Worm (Caenorhabditis elegans) whole organism, L2 larva: ENCODE data around the gene fbxb-64.

ENCODE experiments used
- F13H6.1 ChIP-seq: sonication (generic microtip); optimal IDR thresholded peaks from 2 replicates; lab custom pipeline; 2016; ENCODE audit warnings: missing genetic modification characterization, missing compliant biosample characterization
- ZK546.5 ChIP-seq: sonication (generic microtip); optimal IDR thresholded peaks from 2 replicates; lab custom pipeline; 2017; ENCODE audit warnings: missing biosample characterization, missing genetic modification characterization
- aly-2 ChIP-seq: fragments of 150-350 bp; optimal IDR thresholded peaks from 2 replicates; lab custom pipeline; 2014; ENCODE audit warnings: missing biosample characterization, missing genetic modification characterization
- ama-1 ChIP-seq: fragments of 150-350 bp; optimal IDR thresholded peaks from 2 replicates; lab custom pipeline; 2018; ENCODE audit warnings: inconsistent platforms
- blmp-1 ChIP-seq: sonication (generic microtip); optimal IDR thresholded peaks from 2 replicates; lab custom pipeline; 2017; ENCODE audit warnings: missing genetic modification characterization, mild to moderate bottlenecking, missing compliant biosample characterization, antibody characterized with exemption, moderate library complexity; ENCODE audit not compliant: insufficient read depth
- ceh-82 ChIP-seq: fragments of 150-350 bp; optimal IDR thresholded peaks from 2 replicates; lab custom pipeline; 2014; ENCODE audit warnings: missing biosample characterization, missing genetic modification characterization
- crh-2 ChIP-seq: sonication (generic microtip); optimal IDR thresholded peaks from 2 replicates; lab custom pipeline; 2017; ENCODE audit warnings: missing biosample characterization, missing genetic modification characterization
- dmd-4 ChIP-seq: sonication (generic microtip); optimal IDR thresholded peaks from 2 replicates; lab custom pipeline; 2017; ENCODE audit warnings: missing biosample characterization, missing genetic modification characterization
- egl-27 ChIP-seq: sonication (generic microtip); optimal IDR thresholded peaks from 3 replicates; lab custom pipeline; 2017; ENCODE audit warnings: missing biosample characterization, missing genetic modification reagents, missing genetic modification characterization
- elt-1 ChIP-seq: fragments of 150-350 bp; optimal IDR thresholded peaks from 2 replicates; lab custom pipeline; 2014; ENCODE audit warnings: missing biosample characterization, missing genetic modification characterization
- elt-3 ChIP-seq: sonication (generic microtip); optimal IDR thresholded peaks from 2 replicates; lab custom pipeline; 2017; ENCODE audit warnings: missing biosample characterization, missing genetic modification characterization
- fos-1 ChIP-seq: fragments of 150-350 bp; optimal IDR thresholded peaks from 2 replicates; lab custom pipeline; 2014; ENCODE audit warnings: missing biosample characterization, missing genetic modification characterization
- gmeb-1 ChIP-seq: fragments of 150-350 bp; optimal IDR thresholded peaks from 2 replicates; lab custom pipeline; 2014; ENCODE audit warnings: missing biosample characterization, missing genetic modification characterization
- lin-13 ChIP-seq: fragments of 150-350 bp; optimal IDR thresholded peaks from 2 replicates; lab custom pipeline; 2014; ENCODE audit warnings: missing biosample characterization, missing genetic modification reagents, missing genetic modification characterization
- lin-39 ChIP-seq: fragments of 150-350 bp; optimal IDR thresholded peaks from 2 replicates; lab custom pipeline; 2014; ENCODE audit warnings: missing biosample characterization, missing genetic modification reagents, missing genetic modification characterization
- lsy-2 ChIP-seq, 2 experiments: fragments of 150-350 bp in 1 of 2; sonication (generic microtip) in 1 of 2; optimal IDR thresholded peaks; 2 replicates each; lab custom pipeline; 2014 to 2017; ENCODE audit warnings: missing biosample characterization in 2 of 2, missing genetic modification characterization in 2 of 2
- mab-5 ChIP-seq: fragments of 150-350 bp; optimal IDR thresholded peaks from 2 replicates; lab custom pipeline; 2014; ENCODE audit warnings: missing biosample characterization, missing genetic modification characterization
- mbf-1 ChIP-seq: sonication (generic microtip); optimal IDR thresholded peaks from 2 replicates; lab custom pipeline; 2017; ENCODE audit warnings: missing biosample characterization, missing genetic modification characterization
- mdl-1 ChIP-seq, 2 experiments: fragments of 150-350 bp in 1 of 2; sonication (generic microtip) in 1 of 2; optimal IDR thresholded peaks; 2 replicates each; lab custom pipeline; 2017; ENCODE audit warnings: missing biosample characterization in 2 of 2, missing genetic modification characterization in 2 of 2
- nhr-12 ChIP-seq: fragments of 150-350 bp; optimal IDR thresholded peaks from 2 replicates; lab custom pipeline; 2014; ENCODE audit warnings: missing biosample characterization, missing genetic modification characterization
- nhr-129 ChIP-seq: fragments of 150-350 bp; optimal IDR thresholded peaks from 2 replicates; lab custom pipeline; 2014; ENCODE audit warnings: missing biosample characterization, missing genetic modification characterization
- nhr-23 ChIP-seq: fragments of 150-350 bp; optimal IDR thresholded peaks from 2 replicates; lab custom pipeline; 2014; ENCODE audit warnings: missing biosample characterization, missing genetic modification reagents, missing genetic modification characterization
- nhr-237 ChIP-seq: fragments of 150-350 bp; optimal IDR thresholded peaks from 2 replicates; lab custom pipeline; 2014; ENCODE audit warnings: missing biosample characterization, missing genetic modification characterization
- nhr-25 ChIP-seq: fragments of 150-350 bp; sonication (generic microtip); optimal IDR thresholded peaks from 3 replicates; lab custom pipeline; 2014; ENCODE audit warnings: missing biosample characterization, missing genetic modification characterization
- nhr-77 ChIP-seq: fragments of 150-350 bp; optimal IDR thresholded peaks from 2 replicates; lab custom pipeline; 2014; ENCODE audit warnings: missing biosample characterization, missing genetic modification characterization
- sem-4 ChIP-seq: fragments of 150-350 bp; optimal IDR thresholded peaks from 2 replicates; lab custom pipeline; 2014; ENCODE audit warnings: missing biosample characterization, missing genetic modification reagents, missing genetic modification characterization
- skn-1 ChIP-seq: sonication (generic microtip); optimal IDR thresholded peaks from 2 replicates; lab custom pipeline; 2017; ENCODE audit warnings: missing biosample characterization, missing genetic modification characterization
- sma-3 ChIP-seq: sonication (generic microtip); optimal IDR thresholded peaks from 2 replicates; lab custom pipeline; 2016; ENCODE audit warnings: missing genetic modification reagents, missing genetic modification characterization, missing compliant biosample characterization
- sma-9 ChIP-seq, 2 experiments: fragments of 150-350 bp in 1 of 2; sonication (generic microtip) in 1 of 2; optimal IDR thresholded peaks; 2 replicates each; lab custom pipeline; 2014 to 2016; ENCODE audit warnings: missing genetic modification characterization in 2 of 2, mild to moderate bottlenecking in 1 of 2, missing biosample characterization in 1 of 2, missing compliant biosample characterization in 1 of 2, missing genetic modification reagents in 1 of 2, moderate library complexity in 1 of 2
- snpc-4 ChIP-seq: fragments of 150-350 bp; optimal IDR thresholded peaks from 2 replicates; lab custom pipeline; 2014; ENCODE audit warnings: missing biosample characterization, missing genetic modification characterization
- unc-39 ChIP-seq: fragments of 150-350 bp; optimal IDR thresholded peaks from 2 replicates; lab custom pipeline; 2014; ENCODE audit warnings: missing biosample characterization, missing genetic modification characterization
- unc-55 ChIP-seq: fragments of 150-350 bp; sonication (generic microtip); optimal IDR thresholded peaks from 3 replicates; lab custom pipeline; 2014; ENCODE audit warnings: missing biosample characterization, missing genetic modification reagents, missing genetic modification characterization
- unc-62 ChIP-seq: fragments of 150-350 bp; optimal IDR thresholded peaks from 2 replicates; lab custom pipeline; 2014; ENCODE audit warnings: missing biosample characterization, missing genetic modification reagents, missing genetic modification characterization
- zag-1 ChIP-seq: fragments of 150-350 bp; optimal IDR thresholded peaks from 2 replicates; lab custom pipeline; 2014; ENCODE audit warnings: missing biosample characterization, missing genetic modification characterization
- ztf-11 ChIP-seq: sonication (generic microtip); optimal IDR thresholded peaks from 2 replicates; lab custom pipeline; 2017; ENCODE audit warnings: missing biosample characterization, missing genetic modification characterization
- ztf-4 ChIP-seq: fragments of 150-350 bp; optimal IDR thresholded peaks from 2 replicates; lab custom pipeline; 2014; ENCODE audit warnings: missing biosample characterization, missing genetic modification characterization

The fbxb-64 gene

DNA sequence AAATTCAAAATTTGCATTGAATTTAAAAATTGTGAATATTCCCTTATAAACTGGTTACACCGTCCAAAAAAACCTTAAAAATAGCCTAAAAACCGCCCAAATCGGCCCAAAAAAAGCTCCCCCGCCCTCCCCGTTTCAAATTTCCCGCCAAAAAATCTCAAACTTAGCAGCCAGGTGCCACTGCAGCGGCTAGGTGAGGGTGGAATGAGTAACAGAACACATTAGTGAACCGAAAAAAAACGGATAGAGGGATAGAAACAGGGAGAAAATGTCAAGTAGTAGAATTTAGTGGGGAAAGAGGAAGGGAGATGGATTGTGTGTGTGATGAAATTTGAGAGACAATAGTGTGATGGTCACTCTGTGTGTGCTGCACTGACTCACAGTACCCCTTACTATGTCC, 38.9 kb downstream of the fbxb-64 start:
- TF ChIP-seq elt-1 (tag; lab: Kevin White, UChicago) (no peak), nhr-129 (tag; lab: Kevin White, UChicago) (peak; percentile 15)

DNA sequence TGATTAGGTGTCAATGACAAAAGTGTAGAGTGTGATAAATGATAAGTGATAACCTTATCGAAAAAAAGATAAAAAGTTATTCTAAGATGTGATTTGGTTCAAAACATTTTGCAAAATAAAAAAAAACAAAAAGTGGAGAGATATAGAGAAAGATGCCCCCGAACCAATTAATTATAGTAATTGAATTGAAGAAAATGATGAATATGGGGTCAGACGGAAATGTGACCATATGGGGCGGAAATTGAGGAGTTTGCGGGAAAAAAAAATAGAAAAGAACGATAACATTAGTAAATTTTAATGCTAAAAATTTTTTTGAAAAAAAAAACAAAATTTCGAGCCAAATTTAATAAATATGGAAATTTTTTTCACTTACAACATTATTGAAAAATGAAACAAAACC, 41.4 kb downstream of the fbxb-64 start:
- TF ChIP-seq lsy-2 (tag; optimal IDR thresholded peaks at IDR 0.05; lab: Kevin White, UChicago) (no peak), sem-4 (tag; lab: Kevin White, UChicago) (no peak), nhr-77 (tag; lab: Kevin White, UChicago) (no peak), mbf-1 (tag; lab: Kevin White, UChicago) (no peak), F13H6.1 (tag; lab: Kevin White, UChicago) (no peak), ZK546.5 (tag; lab: Kevin White, UChicago) (no peak), nhr-129 (tag; lab: Kevin White, UChicago) (no peak), ceh-82 (tag; lab: Kevin White, UChicago) (no peak), mdl-1 (tag; optimal IDR thresholded peaks at IDR 0.05; lab: Kevin White, UChicago) (no peak), skn-1 (no peak), sma-9 (GFP tag; optimal IDR thresholded peaks at IDR 0.05; lab: Kevin White, UChicago) (no peak), sma-9 (tag; optimal IDR thresholded peaks at IDR 0.05; lab: Kevin White, UChicago) (no peak), sma-3 (GFP tag; lab: Kevin White, UChicago) (no peak), unc-39 (tag; lab: Kevin White, UChicago) (no peak), nhr-23 (no peak)

DNA sequence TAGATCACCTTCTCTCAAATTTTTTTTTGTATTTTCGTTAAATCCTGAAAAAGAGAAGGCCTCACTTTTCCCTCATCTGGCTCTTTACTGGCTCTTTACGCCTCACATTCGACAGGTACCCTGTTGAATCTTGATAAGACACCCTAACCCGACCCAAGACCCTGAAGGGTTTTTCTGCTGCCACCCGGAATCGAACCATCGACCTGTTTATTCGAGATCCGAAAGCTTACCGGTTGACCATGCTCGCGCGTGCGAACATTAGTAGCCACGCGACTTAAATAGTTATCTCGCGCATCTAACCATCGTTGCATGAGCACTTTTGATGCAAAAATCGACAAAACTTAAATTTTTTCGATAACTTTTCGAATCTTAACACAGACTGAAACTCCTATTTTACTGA, 42.1 kb downstream of the fbxb-64 start:
- TF ChIP-seq ztf-4 (tag; lab: Kevin White, UChicago) (no peak), dmd-4 (tag; lab: Kevin White, UChicago) (no peak), mab-5 (tag; lab: Kevin White, UChicago) (no peak), zag-1 (tag; lab: Kevin White, UChicago) (no peak), unc-62 (GFP tag; lab: Kevin White, UChicago) (no peak), ama-1 (no peak), elt-3 (tag; lab: Kevin White, UChicago) (no peak), ZK546.5 (tag; lab: Kevin White, UChicago) (no peak), lin-13 (GFP tag; lab: Kevin White, UChicago) (no peak), nhr-77 (tag; lab: Kevin White, UChicago) (no peak), gmeb-1 (tag; lab: Kevin White, UChicago) (no peak), nhr-12 (no peak), lin-39 (tag; lab: Kevin White, UChicago) (no peak), nhr-23 (no peak), snpc-4 (tag; lab: Kevin White, UChicago) (no peak), aly-2 (tag; lab: Kevin White, UChicago) (no peak), unc-55 (no peak), crh-2 (tag; lab: Kevin White, UChicago) (no peak), F13H6.1 (tag; lab: Kevin White, UChicago) (no peak)
- TF ChIP-seq, all 48 proteins: peak for 0

DNA sequence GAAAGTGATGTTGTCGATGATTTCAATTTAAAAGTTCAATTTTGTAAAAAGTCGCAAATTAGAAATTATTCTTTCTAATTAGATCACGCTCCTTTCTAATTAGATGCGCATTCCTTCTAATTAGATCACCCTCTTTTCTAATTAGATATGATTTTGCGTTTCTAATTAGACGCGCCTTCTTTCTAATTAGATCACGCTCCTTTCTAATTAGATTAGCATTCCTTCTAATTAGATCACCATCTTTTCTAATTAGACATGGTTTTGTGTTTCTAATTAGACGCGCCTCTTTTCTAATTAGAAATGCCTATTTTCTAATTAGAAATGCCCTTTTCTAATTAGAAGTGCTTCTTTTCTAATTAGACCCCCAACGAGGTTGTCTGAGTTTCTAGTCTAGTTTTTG, 43.6 kb downstream of the fbxb-64 start:
- TF ChIP-seq ZK546.5 (tag; lab: Kevin White, UChicago), result no peak

DNA sequence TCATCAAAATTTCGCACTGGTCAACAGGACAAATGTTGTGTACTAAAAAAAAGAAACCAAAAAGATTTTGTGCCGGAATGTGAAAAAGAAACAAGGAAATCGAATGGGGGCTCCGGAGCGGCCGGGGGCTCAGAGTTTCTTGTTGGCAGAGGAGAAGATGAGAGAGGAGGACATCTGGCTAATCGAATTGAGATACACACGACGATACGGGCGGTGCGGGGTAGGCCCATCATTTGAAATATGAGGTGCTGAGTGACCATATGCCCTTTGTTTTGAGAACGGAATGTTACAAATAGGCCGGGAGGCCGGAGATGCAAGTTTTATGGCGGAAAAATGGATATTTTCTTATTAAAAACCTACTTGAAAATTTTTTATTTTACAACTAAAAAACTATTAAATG, 45.0 kb downstream of the fbxb-64 start:
- TF ChIP-seq egl-27 (tag; lab: Kevin White, UChicago), result no peak

DNA sequence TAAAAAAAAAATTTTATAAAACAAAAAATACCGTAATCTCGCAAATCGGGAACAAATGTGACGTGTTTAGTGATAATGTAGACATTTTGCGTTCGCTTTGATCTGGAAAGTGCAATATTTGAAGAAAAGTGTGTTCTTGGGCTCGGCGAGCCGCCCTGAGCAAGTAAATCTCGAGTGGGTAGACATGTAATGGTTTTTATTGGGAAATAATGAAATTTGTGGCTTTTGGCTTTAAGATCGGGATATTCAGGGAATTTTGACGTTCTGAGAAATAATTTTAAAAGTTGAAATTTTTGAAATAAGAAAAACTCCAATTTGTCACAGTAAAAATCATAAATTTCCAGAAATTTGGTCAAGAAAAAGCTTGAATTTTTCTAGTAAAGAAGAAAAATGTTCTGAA, 49.5 kb downstream of the fbxb-64 start, which contains the start of gene C14B4.2:
C14B4.2 (minus strand) TSS at position 101 of the 400 bp plus-strand sequence.
- no peak for TF ChIP-seq nhr-237
- no peak for TF ChIP-seq ztf-11
- no peak for TF ChIP-seq unc-62 (GFP tag; lab: Kevin White, UChicago)
- no peak for TF ChIP-seq ama-1
- TF ChIP-seq sma-9 (GFP tag; optimal IDR thresholded peaks at IDR 0.05; lab: Kevin White, UChicago), result no peak
- TF ChIP-seq sma-9 (tag; optimal IDR thresholded peaks at IDR 0.05; lab: Kevin White, UChicago), result no peak
- no peak for TF ChIP-seq elt-1 (tag; lab: Kevin White, UChicago)
- TF ChIP-seq nhr-77 (tag; lab: Kevin White, UChicago), result no peak
- no peak for TF ChIP-seq nhr-12
- TF ChIP-seq fos-1 (tag; lab: Kevin White, UChicago), result no peak
- TF ChIP-seq blmp-1 (tag; lab: Kevin White, UChicago), result no peak
- no peak for TF ChIP-seq nhr-25 (tag; lab: Kevin White, UChicago)
- no peak for TF ChIP-seq mab-5 (tag; lab: Kevin White, UChicago)
- no peak for TF ChIP-seq snpc-4 (tag; lab: Kevin White, UChicago)
